Fruit fly (Drosophila melanogaster) whole organism, embryonic: Measurements from ENCODE around the gene ND-B16.6.

ENCODE experiments used
- Adf1 ChIP-seq: fragments of 200-800 bp; sonication (Bioruptor generic); IDR thresholded peaks from 2 replicates; pipeline ENCODE4 v1.3.6; 2022; ENCODE audit warnings: missing biosample characterization, missing genetic modification characterization
- BEAF-32 ChIP-seq: fragments of 200-800 bp; sonication (Bioruptor generic); optimal IDR thresholded peaks from 3 replicates; lab custom pipeline; 2017; ENCODE audit warnings: missing biosample characterization, missing genetic modification characterization, mild to moderate bottlenecking, moderate library complexity, missing genetic modification reagents
- CG1024 ChIP-seq: fragments of 200-800 bp; sonication (Bioruptor generic); IDR thresholded peaks from 2 replicates; pipeline ENCODE4 v1.3.6; 2022; ENCODE audit warnings: missing biosample characterization, missing genetic modification characterization
- CG10267 ChIP-seq: fragments of 200-800 bp; sonication (Bioruptor generic); optimal IDR thresholded peaks from 2 replicates; lab custom pipeline; 2018; ENCODE audit warnings: missing biosample characterization, mild to moderate bottlenecking, missing genetic modification characterization, moderate library complexity
- CG10959 ChIP-seq: fragments of 200-800 bp; sonication (Bioruptor generic); IDR thresholded peaks from 2 replicates; pipeline ENCODE4 v1.3.6; 2022; ENCODE audit warnings: missing biosample characterization, missing genetic modification characterization
- CG11695 ChIP-seq: fragments of 200-800 bp; sonication (Bioruptor generic); IDR thresholded peaks from 3 replicates; pipeline ENCODE4 v1.3.6; 2022; ENCODE audit warnings: missing biosample characterization, missing genetic modification characterization
- CG11696 ChIP-seq: fragments of 200-800 bp; sonication (Bioruptor generic); IDR thresholded peaks from 2 replicates; pipeline ENCODE4 v1.3.6; 2022; ENCODE audit warnings: missing biosample characterization, missing genetic modification characterization
- CG12155 ChIP-seq: fragments of 200-800 bp; sonication (Bioruptor generic); optimal IDR thresholded peaks from 3 replicates; lab custom pipeline; 2016; ENCODE audit warnings: missing biosample characterization, missing genetic modification characterization
- CG12299 ChIP-seq: fragments of 200-800 bp; sonication (Bioruptor generic); optimal IDR thresholded peaks from 2 replicates; lab custom pipeline; 2018; ENCODE audit warnings: missing biosample characterization, mild to moderate bottlenecking, missing genetic modification characterization
- CG14667 ChIP-seq: fragments of 200-800 bp; sonication (Bioruptor generic); IDR thresholded peaks from 2 replicates; pipeline ENCODE4 v1.3.6; 2022; ENCODE audit warnings: missing biosample characterization, missing genetic modification characterization
- CG1647 ChIP-seq: fragments of 200-800 bp; sonication (Bioruptor generic); optimal IDR thresholded peaks from 3 replicates; lab custom pipeline; 2016; ENCODE audit warnings: missing biosample characterization, missing genetic modification characterization
- CG16815 ChIP-seq: fragments of 200-800 bp; sonication (Bioruptor generic); optimal IDR thresholded peaks from 3 replicates; lab custom pipeline; 2017; ENCODE audit warnings: missing biosample characterization, mild to moderate bottlenecking, missing genetic modification characterization
- CG18011 ChIP-seq: fragments of 200-800 bp; sonication (Bioruptor generic); optimal IDR thresholded peaks from 2 replicates; lab custom pipeline; 2017; ENCODE audit warnings: missing biosample characterization, missing genetic modification characterization, mild to moderate bottlenecking, moderate library complexity, missing genotype
- CG31224 ChIP-seq: fragments of 200-800 bp; sonication (Bioruptor generic); IDR thresholded peaks from 2 replicates; pipeline ENCODE4 v1.3.6; 2022; ENCODE audit warnings: missing biosample characterization, missing genetic modification characterization
- CG34224 ChIP-seq: fragments of 200-800 bp; sonication (Bioruptor generic); IDR thresholded peaks from 3 replicates; pipeline ENCODE4 v1.3.6; 2022; ENCODE audit warnings: missing biosample characterization, missing genetic modification characterization; ENCODE audit not compliant: partially characterized antibody
- CG42726 ChIP-seq: fragments of 200-800 bp; sonication (Bioruptor generic); IDR thresholded peaks from 2 replicates; pipeline ENCODE4 v1.3.6; 2022; ENCODE audit warnings: missing biosample characterization, missing genetic modification characterization; ENCODE audit not compliant: partially characterized antibody
- CG8359 ChIP-seq: fragments of 200-800 bp; sonication (Bioruptor generic); optimal IDR thresholded peaks from 2 replicates; lab custom pipeline; 2017; ENCODE audit warnings: missing biosample characterization, mild to moderate bottlenecking, missing genetic modification characterization, borderline replicate concordance
- Deaf1 ChIP-seq: fragments of 200-800 bp; optimal IDR thresholded peaks from 3 replicates; lab custom pipeline; 2019; ENCODE audit warnings: missing biosample characterization, mild to moderate bottlenecking, missing genetic modification characterization, moderate library complexity
- Ets97D ChIP-seq: fragments of 200-800 bp; sonication (Bioruptor generic); optimal IDR thresholded peaks from 3 replicates; lab custom pipeline; 2016; ENCODE audit warnings: missing biosample characterization, missing genetic modification characterization
- Fer2 ChIP-seq: fragments of 200-800 bp; sonication (Bioruptor generic); optimal IDR thresholded peaks from 2 replicates; lab custom pipeline; 2018; ENCODE audit warnings: missing biosample characterization, mild to moderate bottlenecking, missing genetic modification characterization, moderate library complexity
- Gsc ChIP-seq: fragments of 200-800 bp; sonication (Bioruptor generic); IDR thresholded peaks from 2 replicates; pipeline ENCODE4 v1.3.6; 2022; ENCODE audit warnings: missing biosample characterization, missing genetic modification characterization
- HHEX ChIP-seq: fragments of 200-800 bp; sonication (Bioruptor generic); optimal IDR thresholded peaks from 3 replicates; lab custom pipeline; 2017; ENCODE audit warnings: missing biosample characterization, mild to moderate bottlenecking, missing genetic modification characterization, missing genetic modification reagents
- HLH3B ChIP-seq: fragments of 200-800 bp; sonication (Bioruptor generic); IDR thresholded peaks from 2 replicates; pipeline ENCODE4 v1.3.6; 2022; ENCODE audit warnings: missing biosample characterization, missing genetic modification characterization
- HmgD ChIP-seq: fragments of 200-800 bp; sonication (Bioruptor generic); optimal IDR thresholded peaks from 3 replicates; lab custom pipeline; 2016; ENCODE audit warnings: missing biosample characterization, missing genetic modification characterization
- Hmr ChIP-seq: fragments of 200-800 bp; sonication (Bioruptor generic); optimal IDR thresholded peaks from 3 replicates; lab custom pipeline; 2017; ENCODE audit warnings: mild to moderate bottlenecking, missing biosample characterization, missing genetic modification reagents, missing genetic modification characterization
- Hr78 ChIP-seq, 2 experiments: fragments of 200-800 bp in 1 of 2; fragments of >200 bp in 1 of 2; sonication (Bioruptor generic) in 1 of 2; optimal IDR thresholded peaks; 2 replicates each; lab custom pipeline; 2017 to 2019; ENCODE audit warnings: missing biosample characterization in 2 of 2, missing genetic modification characterization in 2 of 2, mild to moderate bottlenecking in 1 of 2, moderate library complexity in 1 of 2
- Mes4 ChIP-seq: fragments of 200-800 bp; sonication (Bioruptor generic); optimal IDR thresholded peaks from 2 replicates; lab custom pipeline; 2016; ENCODE audit warnings: missing biosample characterization, missing genetic modification characterization
- Mrtf ChIP-seq: fragments of 200-800 bp; sonication (Bioruptor generic); IDR thresholded peaks from 3 replicates; pipeline ENCODE4 v1.3.6; 2022; ENCODE audit warnings: missing biosample characterization, missing genetic modification characterization
- Xrp1 ChIP-seq: fragments of 200-800 bp; sonication (Bioruptor generic); IDR thresholded peaks from 2 replicates; pipeline ENCODE4 v1.3.6; 2022; ENCODE audit warnings: missing biosample characterization, missing genetic modification characterization
- ap ChIP-seq: fragments of 200-800 bp; sonication (Bioruptor generic); IDR thresholded peaks from 2 replicates; pipeline ENCODE4 v1.3.6; 2022; ENCODE audit warnings: missing biosample characterization, missing genetic modification characterization
- cato ChIP-seq: fragments of 200-800 bp; sonication (Bioruptor generic); optimal IDR thresholded peaks from 2 replicates; lab custom pipeline; 2016; ENCODE audit warnings: missing biosample characterization, missing genetic modification characterization, borderline replicate concordance
- corto ChIP-seq: fragments of 200-800 bp; sonication (Bioruptor generic); optimal IDR thresholded peaks from 2 replicates; lab custom pipeline; 2016; ENCODE audit warnings: missing biosample characterization, mild to moderate bottlenecking, missing genetic modification characterization, moderate library complexity
- crc ChIP-seq: fragments of 200-800 bp; sonication (Bioruptor generic); optimal IDR thresholded peaks from 2 replicates; lab custom pipeline; 2016; ENCODE audit warnings: missing biosample characterization, missing genetic modification characterization
- dati ChIP-seq: fragments of 200-800 bp; sonication (Bioruptor generic); IDR thresholded peaks from 2 replicates; pipeline ENCODE4 v1.3.6; 2022; ENCODE audit warnings: missing biosample characterization, missing genetic modification characterization
- dmrt11E ChIP-seq: fragments of 200-800 bp; sonication (Bioruptor generic); optimal IDR thresholded peaks from 3 replicates; lab custom pipeline; 2018; ENCODE audit warnings: missing biosample characterization, mild to moderate bottlenecking, missing genetic modification characterization, moderate library complexity
- dpn ChIP-seq, 2 experiments: fragments of 200-800 bp; sonication (Bioruptor generic); optimal IDR thresholded peaks; 3 replicates each; lab custom pipeline; 2016; ENCODE audit warnings: missing biosample characterization in 2 of 2, missing genetic modification characterization in 2 of 2
- en ChIP-seq: fragments of 200-800 bp; sonication (Bioruptor generic); optimal IDR thresholded peaks from 2 replicates; lab custom pipeline; 2016; ENCODE audit warnings: missing biosample characterization, missing genetic modification characterization
- exex ChIP-seq: fragments of 200-800 bp; sonication (Bioruptor generic); optimal IDR thresholded peaks from 4 replicates; lab custom pipeline; 2018; ENCODE audit warnings: missing biosample characterization, mild to moderate bottlenecking, missing genetic modification characterization, moderate library complexity
- her ChIP-seq: fragments of 200-800 bp; sonication (Bioruptor generic); optimal IDR thresholded peaks from 2 replicates; lab custom pipeline; 2016; ENCODE audit warnings: missing biosample characterization, missing genetic modification characterization
- insv ChIP-seq, 2 experiments: fragments of 200-800 bp; sonication (Bioruptor generic); optimal IDR thresholded peaks; 3 replicates each; lab custom pipeline; 2016 to 2018; ENCODE audit warnings: missing biosample characterization in 2 of 2, missing genetic modification characterization in 2 of 2
- klu ChIP-seq: fragments of 200-800 bp; sonication (Bioruptor generic); IDR thresholded peaks from 2 replicates; pipeline ENCODE4 v1.3.6; 2022; ENCODE audit warnings: missing biosample characterization, missing genetic modification characterization
- kni ChIP-seq: fragments of 200-800 bp; sonication (Bioruptor generic); optimal IDR thresholded peaks from 3 replicates; lab custom pipeline; 2017; ENCODE audit warnings: mild to moderate bottlenecking, missing biosample characterization, missing genetic modification reagents, missing genetic modification characterization
- pb ChIP-seq: fragments of 200-800 bp; sonication (Bioruptor generic); optimal IDR thresholded peaks from 3 replicates; lab custom pipeline; 2016; ENCODE audit warnings: missing biosample characterization, missing genetic modification characterization
- slp2 ChIP-seq: fragments of 200-800 bp; sonication (Bioruptor generic); optimal IDR thresholded peaks from 2 replicates; lab custom pipeline; 2016; ENCODE audit warnings: missing biosample characterization, missing genetic modification characterization
- tap ChIP-seq: fragments of 200-800 bp; optimal IDR thresholded peaks from 3 replicates; lab custom pipeline; 2019; ENCODE audit warnings: missing biosample characterization, mild to moderate bottlenecking, missing genetic modification characterization, moderate library complexity
- tio ChIP-seq: fragments of 200-800 bp; sonication (Bioruptor generic); optimal IDR thresholded peaks from 2 replicates; lab custom pipeline; 2017; ENCODE audit warnings: missing biosample characterization, missing genetic modification characterization, inconsistent platforms
- trem ChIP-seq: fragments of 200-800 bp; optimal IDR thresholded peaks from 3 replicates; lab custom pipeline; 2019; ENCODE audit warnings: missing biosample characterization, mild to moderate bottlenecking, missing genetic modification characterization, moderate library complexity
- ttk ChIP-seq: fragments of 200-800 bp; sonication (Bioruptor generic); IDR thresholded peaks from 2 replicates; pipeline ENCODE4 v2.1.2; 2022; ENCODE audit warnings: missing biosample characterization, missing genetic modification characterization
- twi ChIP-seq: fragments of 200-800 bp; optimal IDR thresholded peaks from 2 replicates; lab custom pipeline; 2019; ENCODE audit warnings: missing biosample characterization, mild to moderate bottlenecking, missing genetic modification characterization, moderate library complexity
- zf30C ChIP-seq: fragments of 200-800 bp; sonication (Bioruptor generic); optimal IDR thresholded peaks from 3 replicates; lab custom pipeline; 2018; ENCODE audit warnings: missing biosample characterization, mild to moderate bottlenecking, missing genetic modification characterization
- zfh2 ChIP-seq: fragments of 200-800 bp; sonication (Bioruptor generic); optimal IDR thresholded peaks from 2 replicates; lab custom pipeline; 2016; ENCODE audit warnings: missing biosample characterization, missing genetic modification characterization

ND-B16.6 gene

dm6 chrX:6366357-6366691, 16.1 kb upstream of the ND-B16.6 start (continued):
- TF ChIP-seq CG1024 (GFP tag; lab: Robert Waterston, UW) (peak; percentile 78), zfh2 (GFP tag; lab: Kevin White, UChicago) (peak; percentile 90), dati (GFP tag; lab: Robert Waterston, UW) (peak; percentile 74), slp2 (GFP tag; lab: Kevin White, UChicago) (peak; percentile 66), CG11696 (GFP tag; lab: Robert Waterston, UW) (peak; percentile 80), Mes4 (GFP tag; lab: Kevin White, UChicago) (peak; percentile 68), Hmr (GFP tag; lab: Kevin White, UChicago) (peak; percentile 88), HmgD (GFP tag; lab: Kevin White, UChicago) (peak; percentile 27), CG12155 (peak; percentile 85), HLH3B (GFP tag; lab: Robert Waterston, UW) (peak; percentile 87), HHEX (GFP tag; lab: Kevin White, UChicago) (peak; percentile 81), Ets97D (GFP tag; lab: Kevin White, UChicago) (peak; percentile 43), Gsc (no peak), pb (GFP tag; lab: Kevin White, UChicago) (peak; percentile 79), CG10959 (GFP tag; lab: Robert Waterston, UW) (peak; percentile 52), trem (tag; lab: Kevin White, UChicago) (peak; percentile 6), kni (peak; percentile 11), CG31224 (GFP tag; lab: Robert Waterston, UW) (peak; percentile 78), exex (tag; lab: Kevin White, UChicago) (peak; percentile 60), dpn (GFP tag; optimal IDR thresholded peaks at IDR 0.05; lab: Kevin White, UChicago) (peak; percentile 88), tap (tag; lab: Kevin White, UChicago) (peak; percentile 82), insv (GFP tag; optimal IDR thresholded peaks at IDR 0.05; lab: Kevin White, UChicago) (no peak), Fer2 (tag; lab: Kevin White, UChicago) (peak; percentile 86), CG1647 (GFP tag; lab: Kevin White, UChicago) (peak; percentile 79), Deaf1 (tag; lab: Kevin White, UChicago) (peak; percentile 53), CG12299 (tag; lab: Kevin White, UChicago) (peak; percentile 59), CG11695 (GFP tag; lab: Robert Waterston, UW) (peak; percentile 88), cato (GFP tag; lab: Kevin White, UChicago) (no peak), CG8359 (no peak), tio (no peak), CG18011 (GFP tag; lab: Kevin White, UChicago) (peak; percentile 60), crc (peak; percentile 77), CG10267 (tag; lab: Kevin White, UChicago) (peak; percentile 51), ttk (GFP tag; lab: Robert Waterston, UW) (peak; percentile 89), zf30C (GFP tag; lab: Kevin White, UChicago) (no peak), CG42726 (GFP tag; lab: Robert Waterston, UW) (no peak), her (peak; percentile 88), CG34224 (GFP tag; lab: Robert Waterston, UW) (no peak), en (peak; percentile 80), Mrtf (GFP tag; lab: Robert Waterston, UW) (peak; percentile 88), Hr78 (GFP tag; optimal IDR thresholded peaks at IDR 0.05; lab: Kevin White, UChicago) (no peak), BEAF-32 (GFP tag; lab: Kevin White, UChicago) (no peak), CG16815 (GFP tag; lab: Kevin White, UChicago) (peak; percentile 71), ap (GFP tag; lab: Robert Waterston, UW) (peak; percentile 81), Xrp1 (GFP tag; lab: Robert Waterston, UW) (peak; percentile 80), CG14667 (GFP tag; lab: Robert Waterston, UW) (peak; percentile 88), klu (GFP tag; lab: Robert Waterston, UW) (peak; percentile 78), Adf1 (GFP tag; lab: Robert Waterston, UW) (peak; percentile 55), corto (peak; percentile 61), dmrt11E (tag; lab: Kevin White, UChicago) (peak; percentile 22), twi (tag; lab: Kevin White, UChicago) (peak; percentile 41)
